Worm (Caenorhabditis elegans): ENCODE data around the gene fbxa-56.
A peak's percentile ranks its signal among the peaks of the same experiment; 100 is the strongest.

fbxa-56 gene

ce11 chrIII:900134-900533 lies 37.7 kb downstream of the fbxa-56 start (continued):
- TF ChIP-seq F26F4.8 (GFP tag; conservative IDR thresholded peaks at IDR 0.05) (0 out of 2 replicates have a peak, but pooled peaks have one; percentile 19), Y105C5A.15 (GFP tag; IDR thresholded peaks at IDR 0.05) (0 out of 2 replicates have a peak, but pooled peaks have one; percentile 37), nhr-28 (tag; optimal IDR thresholded peaks at IDR 0.05) (no peak)

ce11 chrIII:896904-897303 lies 41.0 kb downstream of the fbxa-56 start:
- TF ChIP-seq unc-62 (GFP tag; optimal IDR thresholded peaks at IDR 0.05 in 1 of 2) (peak in 1 of 2 experiments; percentile 98), unc-62 (tag; optimal IDR thresholded peaks at IDR 0.05) (no peak), ceh-28 (tag; optimal IDR thresholded peaks at IDR 0.05) (no peak), ZK337.2 (GFP tag; IDR thresholded peaks at IDR 0.05) (no peak), zfp-2 (tag; optimal IDR thresholded peaks at IDR 0.05) (no peak)

DNA sequence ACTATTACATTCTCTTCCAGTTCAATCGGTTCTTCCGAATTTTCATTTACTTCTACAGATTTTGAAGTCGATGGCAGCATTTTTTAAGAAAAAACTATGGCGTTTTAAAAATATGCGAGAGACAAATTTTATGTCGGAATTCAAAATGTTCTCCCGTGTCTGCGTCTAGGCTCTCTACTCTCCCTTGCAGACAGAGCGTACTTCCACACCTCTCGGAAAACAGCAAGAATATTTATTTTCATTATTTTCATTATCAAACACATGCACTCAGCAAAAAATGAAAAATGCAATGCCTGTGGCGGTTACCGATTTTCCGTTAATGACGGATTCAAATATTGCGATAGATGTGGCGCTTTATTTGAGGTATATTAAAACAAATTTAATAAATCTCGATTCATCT lies 42.3 kb downstream of the fbxa-56 start, which contains the start of the genes ztf-18 and F23H11.2:
Gene ztf-18, minus strand, starts transcription at position 188 of the 400 bp plus-strand sequence.
Gene F23H11.2, plus strand, starts transcription at position 223 of the 400 bp plus-strand sequence.
- no peak for TF ChIP-seq nhr-6 (tag; optimal IDR thresholded peaks at IDR 0.05)
- no peak for TF ChIP-seq D1046.2 (GFP tag; IDR thresholded peaks at IDR 0.05)
- no peak for TF ChIP-seq daf-16 (GFP tag; optimal IDR thresholded peaks at IDR 0.05)
- TF ChIP-seq daf-16 (tag; optimal IDR thresholded peaks at IDR 0.05), result peak; percentile 13

ce11 chrIII:891014-891413 lies 46.8 kb downstream of the fbxa-56 start, which contains the start of gene T24C4.10:
Gene T24C4.10, minus strand, starts transcription at chrIII:891243.
- TF ChIP-seq dmd-6 (GFP tag; IDR thresholded peaks at IDR 0.05), result peak; percentile 45; the same call in 1 of the 2 replicates
- peak; percentile 61; the same call in 1 of the 2 replicates for TF ChIP-seq php-3 (GFP tag; IDR thresholded peaks at IDR 0.05)
- no peak for TF ChIP-seq lin-15B (tag; optimal IDR thresholded peaks at IDR 0.05)
- no peak for TF ChIP-seq lin-1 (GFP tag; IDR thresholded peaks at IDR 0.05)
- no peak for TF ChIP-seq lsy-2 (tag; optimal IDR thresholded peaks at IDR 0.05)
- no peak for TF ChIP-seq set-16 (GFP tag; IDR thresholded peaks at IDR 0.05)
- no peak for TF ChIP-seq tag-97 (GFP tag; IDR thresholded peaks at IDR 0.05)
- TF ChIP-seq vab-7 (GFP tag; IDR thresholded peaks at IDR 0.05), result no peak
- TF ChIP-seq hlh-11 (tag; optimal IDR thresholded peaks at IDR 0.05), result peak; percentile 35
- TF ChIP-seq dve-1 (tag; optimal IDR thresholded peaks at IDR 0.05; ENCODE audit: insufficient read depth), result peak; percentile 36
- peak; percentile 87 for TF ChIP-seq pqm-1 (tag; optimal IDR thresholded peaks at IDR 0.05)
- no peak for TF ChIP-seq daf-16 (GFP tag; optimal IDR thresholded peaks at IDR 0.05)
- TF ChIP-seq daf-16 (tag; optimal IDR thresholded peaks at IDR 0.05), result peak; percentile 45
- peak; percentile 36 for TF ChIP-seq nhr-77 (tag; optimal IDR thresholded peaks at IDR 0.05)
- TF ChIP-seq nhr-28 (tag; optimal IDR thresholded peaks at IDR 0.05), result peak; percentile 45

DNA sequence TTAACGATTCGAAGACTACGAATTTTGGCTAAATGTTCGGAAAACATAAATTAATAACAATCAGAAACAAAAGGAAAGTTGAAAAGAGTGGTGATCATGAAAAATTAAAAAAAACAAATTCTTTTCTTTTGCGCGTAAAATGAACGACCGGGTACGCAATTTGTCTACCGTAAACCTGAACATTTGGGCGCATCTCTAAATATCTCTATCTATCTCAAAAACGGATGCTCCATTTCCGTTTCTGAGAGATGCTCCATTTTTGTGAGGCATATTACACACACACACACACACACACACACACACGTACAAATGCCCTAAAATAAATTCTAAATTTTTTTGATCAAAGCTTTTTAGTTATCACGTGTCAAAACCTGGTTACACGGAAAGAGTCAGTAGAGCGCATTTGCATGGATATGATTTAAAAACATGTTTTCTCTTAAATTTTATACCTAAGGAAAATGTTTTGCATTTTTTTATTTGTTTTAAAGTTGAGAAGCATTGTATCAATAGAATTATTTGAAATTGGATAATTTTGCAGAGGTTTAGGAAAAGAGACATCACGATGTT lies 48.8 kb downstream of the fbxa-56 start:
- TF ChIP-seq hlh-30 (tag; optimal IDR thresholded peaks at IDR 0.05; ENCODE audit: insufficient read depth), result peak; percentile 50
- TF ChIP-seq mes-2 (tag; optimal IDR thresholded peaks at IDR 0.05; ENCODE audit: poor library complexity, severe bottlenecking), result no peak
- peak in 1 of 2 experiments; percentile 52 for TF ChIP-seq lsy-2 (tag; optimal IDR thresholded peaks at IDR 0.05)
- peak; percentile 44 for TF ChIP-seq lin-38 (GFP tag; IDR thresholded peaks at IDR 0.05)
- TF ChIP-seq T20F7.1 (GFP tag; optimal IDR thresholded peaks at IDR 0.05), result peak; percentile 23
- no peak for TF ChIP-seq daf-16 (GFP tag; optimal IDR thresholded peaks at IDR 0.05)
- peak; percentile 26 for TF ChIP-seq daf-16 (tag; optimal IDR thresholded peaks at IDR 0.05)

DNA sequence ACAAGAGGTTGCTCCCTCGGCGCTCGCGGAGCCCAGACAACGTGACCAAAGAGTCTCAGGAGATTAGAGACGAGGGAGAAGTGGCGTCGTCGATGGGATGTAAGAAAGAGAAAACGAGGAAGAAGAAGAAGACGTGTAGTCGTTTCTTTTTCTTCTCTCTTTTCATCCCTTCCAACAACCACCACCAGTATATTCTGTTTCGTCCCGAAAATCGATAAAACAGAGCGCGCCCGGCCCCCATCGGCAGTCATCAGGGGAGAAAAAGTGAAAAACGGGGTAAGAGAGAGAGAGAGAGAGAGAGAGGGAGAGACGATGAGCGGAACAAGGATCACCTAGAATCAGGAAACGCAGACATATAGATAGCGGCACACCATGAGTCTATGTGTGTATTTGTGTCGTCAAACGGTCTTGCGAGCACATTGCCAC lies 50.0 kb downstream of the fbxa-56 start:
- TF ChIP-seq saeg-2 (GFP tag; IDR thresholded peaks at IDR 0.05) (no peak), duxl-1 (tag; optimal IDR thresholded peaks at IDR 0.05; ENCODE audit: poor library complexity) (no peak), rbr-2 (tag; optimal IDR thresholded peaks at IDR 0.05) (peak; percentile 88), snpc-1.2 (GFP tag; IDR thresholded peaks at IDR 0.05) (peak; percentile 48; the same call in 1 of the 2 replicates), spr-1 (tag; optimal IDR thresholded peaks at IDR 0.05) (peak; percentile 41), mep-1 (tag; optimal IDR thresholded peaks at IDR 0.05) (peak; percentile 83), pqm-1 (tag; optimal IDR thresholded peaks at IDR 0.05) (peak; percentile 11), daf-16 (GFP tag; optimal IDR thresholded peaks at IDR 0.05) (no peak), daf-16 (tag; optimal IDR thresholded peaks at IDR 0.05) (peak; percentile 69), zfp-3 (GFP tag; conservative IDR thresholded peaks at IDR 0.05) (no peak), egl-43 (GFP tag; IDR thresholded peaks at IDR 0.05) (peak; percentile 76), ztf-7 (tag; optimal IDR thresholded peaks at IDR 0.05) (peak; percentile 7), ctbp-1 (GFP tag; IDR thresholded peaks at IDR 0.05) (peak; percentile 78), ama-1 (optimal IDR thresholded peaks at IDR 0.05) (peak; percentile 48), lsy-2 (tag; optimal IDR thresholded peaks at IDR 0.05) (peak; percentile 60 to 77), F37D6.2 (tag; optimal IDR thresholded peaks at IDR 0.05) (peak; percentile 70), dve-1 (tag; optimal IDR thresholded peaks at IDR 0.05; ENCODE audit: insufficient read depth) (peak; percentile 71)

All from whole organism, L4 larva.